Fruit fly (Drosophila melanogaster) whole organism, embryonic: ENCODE data around the gene VGlut.

Experiments
- Atf-2 ChIP-seq: fragments of 200-800 bp; sonication (Bioruptor generic); optimal IDR thresholded peaks from 2 replicates; lab custom pipeline; 2016; ENCODE audit warnings: missing biosample characterization, missing genetic modification characterization
- BEAF-32 ChIP-seq: fragments of 200-800 bp; sonication (Bioruptor generic); optimal IDR thresholded peaks from 3 replicates; lab custom pipeline; 2017; ENCODE audit warnings: missing biosample characterization, missing genetic modification characterization, mild to moderate bottlenecking, moderate library complexity, missing genetic modification reagents
- CG10565 ChIP-seq: fragments of 200-800 bp; sonication (Bioruptor generic); optimal IDR thresholded peaks from 3 replicates; lab custom pipeline; 2016; ENCODE audit warnings: missing biosample characterization, mild to moderate bottlenecking, missing genetic modification characterization
- CG15479 ChIP-seq: fragments of 200-800 bp; sonication (Bioruptor generic); optimal IDR thresholded peaks from 3 replicates; lab custom pipeline; 2019; ENCODE audit warnings: missing biosample characterization, mild to moderate bottlenecking, missing genetic modification characterization, moderate library complexity
- CG16813 ChIP-seq: fragments of 200-800 bp; sonication (Bioruptor generic); IDR thresholded peaks from 3 replicates; pipeline ENCODE4 v1.3.6; 2022; ENCODE audit warnings: missing biosample characterization, missing genetic modification characterization; ENCODE audit not compliant: partially characterized antibody
- CG18476 ChIP-seq: fragments of 200-800 bp; sonication (Bioruptor generic); optimal IDR thresholded peaks from 2 replicates; lab custom pipeline; 2016; ENCODE audit warnings: missing biosample characterization, mild to moderate bottlenecking, missing genetic modification characterization
- CG2875 ChIP-seq: fragments of 200-800 bp; sonication (Bioruptor generic); optimal IDR thresholded peaks from 2 replicates; lab custom pipeline; 2017; ENCODE audit warnings: missing biosample characterization, mild to moderate bottlenecking, missing genetic modification characterization, missing genetic modification reagents
- CG30403 ChIP-seq: fragments of 200-800 bp; sonication (Bioruptor generic); optimal IDR thresholded peaks from 3 replicates; lab custom pipeline; 2016; ENCODE audit warnings: missing biosample characterization, missing genetic modification characterization
- CG31441 ChIP-seq: fragments of 200-800 bp; sonication (Bioruptor generic); IDR thresholded peaks from 2 replicates; pipeline ENCODE4 v1.3.6; 2022; ENCODE audit warnings: missing biosample characterization, missing genetic modification characterization
- CG32532 ChIP-seq: fragments of 200-800 bp; sonication (Bioruptor generic); IDR thresholded peaks from 2 replicates; pipeline ENCODE4 v1.3.6; 2022; ENCODE audit warnings: missing biosample characterization, missing genetic modification characterization
- CG3281 ChIP-seq: fragments of 200-800 bp; sonication (Bioruptor generic); optimal IDR thresholded peaks from 3 replicates; lab custom pipeline; 2017; ENCODE audit warnings: missing biosample characterization, mild to moderate bottlenecking, missing genetic modification characterization
- CG3726 ChIP-seq: fragments of 200-800 bp; sonication (Bioruptor generic); IDR thresholded peaks from 3 replicates; pipeline ENCODE4, ENCODE4 v1.3.6; 2022; ENCODE audit warnings: missing biosample characterization, missing genetic modification characterization
- CG3838 ChIP-seq: fragments of 200-800 bp; sonication (Bioruptor generic); optimal IDR thresholded peaks from 3 replicates; lab custom pipeline; 2016; ENCODE audit warnings: missing biosample characterization, missing genetic modification characterization
- CG5245 ChIP-seq: fragments of 200-800 bp; sonication (Bioruptor generic); optimal IDR thresholded peaks from 3 replicates; lab custom pipeline; 2016; ENCODE audit warnings: missing biosample characterization, missing genetic modification characterization
- CG6854 ChIP-seq: fragments of 200-800 bp; sonication (Bioruptor generic); optimal IDR thresholded peaks from 3 replicates; lab custom pipeline; 2017; ENCODE audit warnings: missing biosample characterization, mild to moderate bottlenecking, missing genetic modification characterization
- CG8290 ChIP-seq, 3 experiments: fragments of 200-800 bp; sonication (Bioruptor generic); optimal IDR thresholded peaks; 2 replicates each; lab custom pipeline; 2016 to 2019; ENCODE audit warnings: missing biosample characterization in 3 of 3, missing genetic modification characterization in 3 of 3, mild to moderate bottlenecking in 2 of 3, moderate library complexity in 1 of 3
- D19A ChIP-seq: fragments of 200-800 bp; optimal IDR thresholded peaks from 3 replicates; lab custom pipeline; 2019; ENCODE audit warnings: missing biosample characterization, mild to moderate bottlenecking, missing genetic modification characterization, moderate library complexity
- Mad ChIP-seq: fragments of 200-800 bp; sonication (Bioruptor generic); optimal IDR thresholded peaks from 2 replicates; lab custom pipeline; 2016; ENCODE audit warnings: missing biosample characterization, missing genetic modification characterization
- Mes4 ChIP-seq: fragments of 200-800 bp; sonication (Bioruptor generic); optimal IDR thresholded peaks from 2 replicates; lab custom pipeline; 2016; ENCODE audit warnings: missing biosample characterization, missing genetic modification characterization
- NFAT ChIP-seq: fragments of 200-800 bp; sonication (Bioruptor generic); IDR thresholded peaks from 2 replicates; pipeline ENCODE4 v1.3.6; 2022; ENCODE audit warnings: missing biosample characterization, missing genetic modification characterization
- Ptx1 ChIP-seq: fragments of 200-800 bp; sonication (Bioruptor generic); IDR thresholded peaks from 2 replicates; pipeline ENCODE4 v1.3.6; 2022; ENCODE audit warnings: missing biosample characterization, missing genetic modification characterization
- Scr ChIP-seq: fragments of 200-800 bp; sonication (Bioruptor generic); IDR thresholded peaks from 2 replicates; pipeline ENCODE4 v1.3.6; 2022; ENCODE audit warnings: missing biosample characterization, missing genetic modification characterization; ENCODE audit not compliant: partially characterized antibody
- Sox100B ChIP-seq: fragments of 200-800 bp; sonication (Bioruptor generic); optimal IDR thresholded peaks from 3 replicates; lab custom pipeline; 2018; ENCODE audit warnings: missing biosample characterization, mild to moderate bottlenecking, missing genetic modification characterization
- Sox102F ChIP-seq: fragments of 200-800 bp; sonication (Bioruptor generic); optimal IDR thresholded peaks from 2 replicates; lab custom pipeline; 2018; ENCODE audit warnings: missing biosample characterization, mild to moderate bottlenecking, missing genetic modification characterization, moderate library complexity
- Trl ChIP-seq, 3 experiments: fragments of >200 bp in 2 of 3; fragments of 200-800 bp in 1 of 3; sonication (Bioruptor generic) in 1 of 3; optimal IDR thresholded peaks; 2 replicates in 1 of 3; 3 replicates in 2 of 3; lab custom pipeline; 2016 to 2017; ENCODE audit warnings: missing biosample characterization in 1 of 3, missing genetic modification characterization in 1 of 3
- bab2 ChIP-seq: fragments of 200-800 bp; sonication (Bioruptor generic); optimal IDR thresholded peaks from 2 replicates; lab custom pipeline; 2016; ENCODE audit warnings: missing biosample characterization, missing genetic modification characterization
- cad ChIP-seq: fragments of >200 bp; optimal IDR thresholded peaks from 2 replicates; lab custom pipeline; 2017; ENCODE audit warnings: missing biosample characterization, missing genetic modification characterization
- dysf ChIP-seq: fragments of 200-800 bp; sonication (Bioruptor generic); IDR thresholded peaks from 3 replicates; pipeline ENCODE4 v1.3.6; 2022; ENCODE audit warnings: missing biosample characterization, missing genetic modification characterization
- eve ChIP-seq, 2 experiments: fragments of >200 bp; optimal IDR thresholded peaks; 2 replicates each; lab custom pipeline; 2017; ENCODE audit warnings: missing biosample characterization in 2 of 2, missing genetic modification characterization in 2 of 2
- nerfin-2 ChIP-seq: fragments of 200-800 bp; sonication (Bioruptor generic); IDR thresholded peaks from 2 replicates; pipeline ENCODE4 v1.3.6; 2022; ENCODE audit warnings: missing biosample characterization, missing genetic modification characterization; ENCODE audit not compliant: partially characterized antibody
- onecut ChIP-seq: fragments of 200-800 bp; sonication (Bioruptor generic); IDR thresholded peaks from 2 replicates; pipeline ENCODE4 v1.3.6; 2022; ENCODE audit warnings: missing biosample characterization, missing genetic modification characterization
- pnt ChIP-seq: fragments of 200-800 bp; sonication (Bioruptor generic); optimal IDR thresholded peaks from 3 replicates; lab custom pipeline; 2016; ENCODE audit warnings: missing biosample characterization, missing genetic modification characterization
- sd ChIP-seq: fragments of 200-800 bp; sonication (Bioruptor generic); optimal IDR thresholded peaks from 3 replicates; lab custom pipeline; 2018; ENCODE audit warnings: missing biosample characterization, mild to moderate bottlenecking, missing genetic modification characterization, moderate library complexity
- sens ChIP-seq: fragments of 200-800 bp; sonication (Bioruptor generic); peaks from one replicate; lab custom pipeline; 2016; ENCODE audit warnings: missing biosample characterization, missing genetic modification characterization
- tll ChIP-seq, 2 experiments: fragments of 200-800 bp in 1 of 2; fragments of >200 bp in 1 of 2; sonication (Bioruptor generic) in 1 of 2; optimal IDR thresholded peaks; 2 replicates each; lab custom pipeline; 2017 to 2019; ENCODE audit warnings: missing biosample characterization in 2 of 2, missing genetic modification characterization in 2 of 2, mild to moderate bottlenecking in 1 of 2, moderate library complexity in 1 of 2
- zen ChIP-seq: fragments of 200-800 bp; sonication (Bioruptor generic); optimal IDR thresholded peaks from 3 replicates; lab custom pipeline; 2018; ENCODE audit warnings: missing biosample characterization, mild to moderate bottlenecking, missing genetic modification characterization, moderate library complexity

The VGlut gene

DNA sequence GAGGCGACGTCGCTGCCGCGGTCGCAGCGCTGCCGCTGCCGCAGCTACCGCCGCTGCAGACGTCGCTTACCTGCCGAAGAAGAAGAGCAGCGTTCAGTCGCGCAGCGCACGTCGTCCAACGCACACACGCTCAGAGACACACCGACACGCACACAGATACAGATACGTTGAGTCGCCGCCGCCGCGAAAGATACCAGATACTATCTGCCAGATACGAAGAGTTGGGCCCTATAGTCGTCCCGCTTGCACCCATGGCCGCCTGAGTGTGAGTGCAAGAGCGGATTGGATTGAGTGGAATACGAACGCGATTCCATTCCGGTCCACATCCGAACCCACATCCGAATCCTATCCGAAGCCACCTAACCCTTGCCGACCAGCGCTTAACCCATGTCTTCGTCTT, 54.5 kb downstream of the VGlut start (continued):
- no peak for TF ChIP-seq BEAF-32 (GFP tag; lab: Kevin White, UChicago)
- TF ChIP-seq CG3281 (GFP tag; lab: Kevin White, UChicago), result no peak
- peak; percentile 49; the same call in 1 of the 2 replicates for TF ChIP-seq Scr (GFP tag; lab: Robert Waterston, UW)
- TF ChIP-seq eve (GFP tag; optimal IDR thresholded peaks at IDR 0.05; lab: Kevin White, UChicago), result no peak
- TF ChIP-seq Mes4, result no peak
- no peak for TF ChIP-seq Ptx1
- peak; percentile 74 for TF ChIP-seq sens
- no peak for TF ChIP-seq CG3838 (GFP tag; lab: Kevin White, UChicago)
- TF ChIP-seq Trl (optimal IDR thresholded peaks at IDR 0.05; lab: Kevin White, UChicago), result peak; percentile 0 to 27
- no peak for TF ChIP-seq Trl (GFP tag; optimal IDR thresholded peaks at IDR 0.05; lab: Kevin White, UChicago)
- TF ChIP-seq Sox102F (GFP tag; lab: Kevin White, UChicago), result no peak
- no peak for TF ChIP-seq CG30403 (GFP tag; lab: Kevin White, UChicago)
- TF ChIP-seq CG10565 (GFP tag; lab: Kevin White, UChicago), result no peak
- no peak for TF ChIP-seq dysf (GFP tag; lab: Robert Waterston, UW)
- TF ChIP-seq CG16813 (GFP tag; lab: Robert Waterston, UW), result peak; percentile 32; the same call in 1 of the 3 replicates
- no peak for TF ChIP-seq CG6854
- TF ChIP-seq CG32532 (GFP tag; lab: Robert Waterston, UW), result no peak
- no peak for TF ChIP-seq Atf-2 (GFP tag; lab: Kevin White, UChicago)
- TF ChIP-seq nerfin-2 (GFP tag; lab: Robert Waterston, UW), result no peak
- TF ChIP-seq NFAT (GFP tag; lab: Robert Waterston, UW), result no peak
- peak; percentile 19 for TF ChIP-seq sd
- no peak for TF ChIP-seq CG18476 (GFP tag; lab: Kevin White, UChicago)
- TF ChIP-seq CG3726 (GFP tag; lab: Robert Waterston, UW), result no peak
- no peak for TF ChIP-seq CG31441
- no peak for TF ChIP-seq CG8290 (GFP tag; optimal IDR thresholded peaks at IDR 0.05; lab: Kevin White, UChicago)
- TF ChIP-seq CG8290 (tag; optimal IDR thresholded peaks at IDR 0.05; lab: Kevin White, UChicago), result no peak
- TF ChIP-seq Sox100B, result no peak
- no peak for TF ChIP-seq bab2 (GFP tag; lab: Kevin White, UChicago)
- TF ChIP-seq pnt (GFP tag; lab: Kevin White, UChicago), result no peak

DNA sequence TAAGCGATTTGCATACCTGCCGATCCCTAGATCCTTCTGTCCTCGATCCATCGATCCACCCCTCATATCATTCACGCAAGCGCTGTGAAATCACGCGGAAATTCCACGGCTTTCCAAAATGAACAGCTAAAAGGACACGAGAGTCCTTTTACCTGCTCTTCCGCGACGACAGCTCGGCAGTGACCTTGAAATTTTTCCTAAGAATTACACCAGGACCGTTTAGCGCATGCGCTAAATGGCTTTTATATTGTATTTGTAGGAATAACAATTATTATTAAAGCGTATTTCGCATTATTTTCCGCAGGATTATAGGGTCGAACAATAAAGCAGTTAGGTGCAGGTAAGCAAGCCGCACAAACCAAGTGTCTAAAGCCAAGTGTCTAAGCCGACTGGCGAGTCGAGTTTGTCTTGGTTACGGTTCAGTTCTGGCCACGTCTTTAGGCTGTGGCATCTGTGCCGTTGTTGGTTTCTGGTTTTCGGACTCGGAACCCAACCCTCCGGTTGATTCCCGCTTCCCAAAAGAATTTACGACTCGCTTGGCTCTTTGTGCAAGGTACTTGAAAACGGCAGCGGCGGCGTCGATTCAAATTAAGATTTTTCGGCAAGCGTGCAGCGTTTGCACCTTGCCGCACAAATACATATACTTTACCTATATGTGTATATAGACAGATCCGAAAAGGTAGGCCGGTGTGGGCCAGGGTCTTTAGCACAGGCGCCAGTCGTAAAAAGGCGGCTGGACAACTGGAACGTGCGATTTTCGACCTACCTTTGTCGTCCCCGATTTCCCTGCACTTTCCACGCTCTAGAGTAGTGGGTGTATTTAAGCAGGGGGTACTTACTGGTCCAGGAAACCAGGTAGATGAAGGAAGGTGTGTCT, 56.7 kb downstream of the VGlut start:
- peak; percentile 6 for TF ChIP-seq sens
- TF ChIP-seq CG5245 (GFP tag; lab: Kevin White, UChicago), result no peak
- peak; percentile 84 for TF ChIP-seq cad (GFP tag; lab: Kevin White, UChicago)
- TF ChIP-seq tll (GFP tag; optimal IDR thresholded peaks at IDR 0.05; lab: Kevin White, UChicago), result peak in 1 of 2 experiments; percentile 99
- peak; percentile 81 for TF ChIP-seq zen (tag; lab: Kevin White, UChicago)
- peak; percentile 80 for TF ChIP-seq CG15479 (GFP tag; lab: Kevin White, UChicago)

DNA sequence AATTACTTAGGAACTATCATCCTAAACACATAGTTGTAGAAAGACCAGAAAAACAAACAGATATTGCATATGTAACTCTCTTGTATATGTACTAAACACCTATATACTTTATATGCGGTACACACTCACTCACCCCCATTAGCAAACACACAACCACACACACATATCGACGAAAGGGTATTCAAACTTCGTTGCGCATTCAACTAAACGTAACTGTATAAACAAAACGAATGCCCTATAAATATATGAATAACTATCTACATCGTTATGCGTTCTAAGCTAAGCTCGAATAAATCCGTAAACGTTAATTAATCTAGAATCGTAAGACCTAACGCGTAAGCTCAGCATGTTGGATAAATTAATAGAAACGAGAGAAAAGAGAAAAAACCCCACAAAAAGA, 59.1 kb downstream of the VGlut start:
- TF ChIP-seq zen (tag; lab: Kevin White, UChicago), result peak; percentile 19
- TF ChIP-seq Mad (GFP tag; lab: Kevin White, UChicago), result no peak
- TF ChIP-seq onecut, result no peak
- TF ChIP-seq D19A, result peak; percentile 90
- no peak for TF ChIP-seq CG2875
- TF ChIP-seq sens, result peak; percentile 50
